Fruit fly (Drosophila melanogaster) whole organism, embryonic: ENCODE measurements around the gene Paf-AHalpha.

Experiments used
- CG10274 ChIP-seq: fragments of 200-800 bp; sonication (Bioruptor generic); optimal IDR thresholded peaks from 3 replicates; lab custom pipeline; 2017; ENCODE audit warnings: missing biosample characterization, mild to moderate bottlenecking, missing genetic modification characterization
- CG12236 ChIP-seq: fragments of 200-800 bp; sonication (Bioruptor generic); optimal IDR thresholded peaks from 2 replicates; lab custom pipeline; 2016; ENCODE audit warnings: missing biosample characterization, missing genetic modification characterization
- CG13424 ChIP-seq: fragments of 200-800 bp; sonication (Bioruptor generic); optimal IDR thresholded peaks from 2 replicates; lab custom pipeline; 2019; ENCODE audit warnings: missing biosample characterization, mild to moderate bottlenecking, missing genetic modification characterization, moderate library complexity
- CG14050 ChIP-seq: fragments of 200-800 bp; sonication (Bioruptor generic); IDR thresholded peaks from 3 replicates; pipeline ENCODE4 v1.3.6; 2022; ENCODE audit warnings: missing biosample characterization, missing genetic modification characterization
- CG17568 ChIP-seq: fragments of 200-800 bp; sonication (Bioruptor generic); optimal IDR thresholded peaks from 2 replicates; lab custom pipeline; 2018; ENCODE audit warnings: missing biosample characterization, mild to moderate bottlenecking, missing genetic modification characterization, moderate library complexity
- CG17612 ChIP-seq: fragments of 200-800 bp; sonication (Bioruptor generic); IDR thresholded peaks from 2 replicates; pipeline ENCODE4 v1.3.6; 2022; ENCODE audit warnings: missing biosample characterization, missing genetic modification characterization
- CG1832 ChIP-seq: fragments of 200-800 bp; sonication (Bioruptor generic); optimal IDR thresholded peaks from 2 replicates; lab custom pipeline; 2017; ENCODE audit warnings: missing biosample characterization, mild to moderate bottlenecking, missing genetic modification characterization, inconsistent platforms
- CG18619 ChIP-seq: fragments of 200-800 bp; sonication (Bioruptor generic); optimal IDR thresholded peaks from 3 replicates; lab custom pipeline; 2017; ENCODE audit warnings: missing biosample characterization, mild to moderate bottlenecking, missing genetic modification characterization
- CG30020 ChIP-seq: fragments of 200-800 bp; optimal IDR thresholded peaks from 2 replicates; lab custom pipeline; 2019; ENCODE audit warnings: missing biosample characterization, mild to moderate bottlenecking, missing genetic modification characterization, moderate library complexity
- CG32532 ChIP-seq: fragments of 200-800 bp; sonication (Bioruptor generic); IDR thresholded peaks from 2 replicates; pipeline ENCODE4 v1.3.6; 2022; ENCODE audit warnings: missing biosample characterization, missing genetic modification characterization
- CG32772 ChIP-seq: fragments of 200-800 bp; sonication (Bioruptor generic); IDR thresholded peaks from 2 replicates; pipeline ENCODE4 v1.3.6; 2022; ENCODE audit warnings: missing biosample characterization, missing genetic modification characterization
- CG3847 ChIP-seq: fragments of 200-800 bp; sonication (Bioruptor generic); IDR thresholded peaks from 2 replicates; pipeline ENCODE4 v1.3.6; 2022; ENCODE audit warnings: missing biosample characterization, missing genetic modification characterization
- CG4282 ChIP-seq: fragments of 200-800 bp; sonication (Bioruptor generic); optimal IDR thresholded peaks from 2 replicates; lab custom pipeline; 2016; ENCODE audit warnings: missing biosample characterization, missing genetic modification characterization
- CG4424 ChIP-seq: fragments of 200-800 bp; sonication (Bioruptor generic); optimal IDR thresholded peaks from 3 replicates; lab custom pipeline; 2016; ENCODE audit warnings: missing biosample characterization, missing genetic modification characterization
- CG5180 ChIP-seq: fragments of 200-800 bp; sonication (Bioruptor generic); optimal IDR thresholded peaks from 3 replicates; lab custom pipeline; 2017; ENCODE audit warnings: missing biosample characterization, missing genetic modification characterization, mild to moderate bottlenecking, moderate library complexity, missing genetic modification reagents
- Chrac-16 ChIP-seq: fragments of 200-800 bp; sonication (Bioruptor generic); optimal IDR thresholded peaks from 3 replicates; lab custom pipeline; 2016; ENCODE audit warnings: missing biosample characterization, missing genetic modification characterization
- D19B ChIP-seq: fragments of 200-800 bp; sonication (Bioruptor generic); optimal IDR thresholded peaks from 2 replicates; lab custom pipeline; 2017; ENCODE audit warnings: missing biosample characterization, mild to moderate bottlenecking, missing genetic modification characterization
- Doc3 ChIP-seq: fragments of 200-800 bp; sonication (Bioruptor generic); IDR thresholded peaks from 3 replicates; pipeline ENCODE4 v1.3.6; 2022; ENCODE audit warnings: missing biosample characterization, missing genetic modification characterization; ENCODE audit not compliant: partially characterized antibody
- Dref ChIP-seq: fragments of 200-800 bp; sonication (Bioruptor generic); IDR thresholded peaks from 2 replicates; pipeline ENCODE4 v1.3.6; 2022; ENCODE audit warnings: missing biosample characterization, missing genetic modification characterization
- Elba2 ChIP-seq: fragments of 200-800 bp; sonication (Bioruptor generic); optimal IDR thresholded peaks from 3 replicates; lab custom pipeline; 2016; ENCODE audit warnings: missing biosample characterization, missing genetic modification characterization
- Hey ChIP-seq: fragments of 200-800 bp; sonication (Bioruptor generic); optimal IDR thresholded peaks from 3 replicates; lab custom pipeline; 2018; ENCODE audit warnings: missing biosample characterization, mild to moderate bottlenecking, missing genetic modification characterization
- HmgD ChIP-seq: fragments of 200-800 bp; sonication (Bioruptor generic); optimal IDR thresholded peaks from 3 replicates; lab custom pipeline; 2016; ENCODE audit warnings: missing biosample characterization, missing genetic modification characterization
- Lpt ChIP-seq: fragments of >200 bp; optimal IDR thresholded peaks from 2 replicates; lab custom pipeline; 2018; ENCODE audit warnings: missing biosample characterization, missing genetic modification characterization
- Mes4 ChIP-seq: fragments of 200-800 bp; sonication (Bioruptor generic); optimal IDR thresholded peaks from 2 replicates; lab custom pipeline; 2016; ENCODE audit warnings: missing biosample characterization, missing genetic modification characterization
- Nf-YC ChIP-seq: fragments of 200-800 bp; optimal IDR thresholded peaks from 3 replicates; lab custom pipeline; 2019; ENCODE audit warnings: missing biosample characterization, mild to moderate bottlenecking, missing genetic modification characterization, moderate library complexity
- Opbp ChIP-seq: fragments of 200-800 bp; sonication (Bioruptor generic); IDR thresholded peaks from 3 replicates; pipeline ENCODE4 v1.3.6; 2022; ENCODE audit warnings: missing biosample characterization, missing genetic modification characterization; ENCODE audit not compliant: partially characterized antibody
- Optix ChIP-seq: fragments of 200-800 bp; sonication (Bioruptor generic); IDR thresholded peaks from 3 replicates; pipeline ENCODE4 v1.3.6; 2022; ENCODE audit warnings: missing biosample characterization, missing genetic modification characterization
- YL-1 ChIP-seq: fragments of 200-800 bp; sonication (Bioruptor generic); optimal IDR thresholded peaks from 3 replicates; lab custom pipeline; 2017; ENCODE audit warnings: missing biosample characterization, mild to moderate bottlenecking, missing genetic modification characterization
- abd-A ChIP-seq: fragments of 200-800 bp; sonication (Bioruptor generic); optimal IDR thresholded peaks from 3 replicates; lab custom pipeline; 2019; ENCODE audit warnings: missing biosample characterization, mild to moderate bottlenecking, missing genetic modification characterization, moderate library complexity
- ash1 ChIP-seq: fragments of 200-800 bp; sonication (Bioruptor generic); optimal IDR thresholded peaks from 2 replicates; lab custom pipeline; 2018; ENCODE audit warnings: missing biosample characterization, mild to moderate bottlenecking, missing genetic modification characterization
- ato ChIP-seq: fragments of 200-800 bp; sonication (Bioruptor generic); IDR thresholded peaks from 2 replicates; pipeline ENCODE4 v1.3.6; 2022; ENCODE audit warnings: missing biosample characterization, missing genetic modification characterization; ENCODE audit not compliant: partially characterized antibody
- bab2 ChIP-seq: fragments of 200-800 bp; sonication (Bioruptor generic); optimal IDR thresholded peaks from 2 replicates; lab custom pipeline; 2016; ENCODE audit warnings: missing biosample characterization, missing genetic modification characterization
- bigmax ChIP-seq: fragments of 200-800 bp; sonication (Bioruptor generic); optimal IDR thresholded peaks from 2 replicates; lab custom pipeline; 2018; ENCODE audit warnings: missing biosample characterization, mild to moderate bottlenecking, missing genetic modification characterization
- cato ChIP-seq: fragments of 200-800 bp; sonication (Bioruptor generic); optimal IDR thresholded peaks from 2 replicates; lab custom pipeline; 2016; ENCODE audit warnings: missing biosample characterization, missing genetic modification characterization, borderline replicate concordance
- chinmo ChIP-seq: fragments of 200-800 bp; sonication (Bioruptor generic); IDR thresholded peaks from 4 replicates; pipeline ENCODE4 v1.3.6; 2022; ENCODE audit warnings: missing biosample characterization, missing genetic modification characterization; ENCODE audit not compliant: partially characterized antibody
- ems ChIP-seq: fragments of 200-800 bp; sonication (Bioruptor generic); optimal IDR thresholded peaks from 3 replicates; lab custom pipeline; 2016; ENCODE audit warnings: missing biosample characterization, missing genetic modification characterization
- esg ChIP-seq: fragments of 200-800 bp; sonication (Bioruptor generic); conservative IDR thresholded peaks from 2 replicates; pipeline ENCODE4 v1.3.6; 2022; ENCODE audit warnings: missing biosample characterization, missing genetic modification characterization
- exex ChIP-seq: fragments of 200-800 bp; sonication (Bioruptor generic); optimal IDR thresholded peaks from 4 replicates; lab custom pipeline; 2018; ENCODE audit warnings: missing biosample characterization, mild to moderate bottlenecking, missing genetic modification characterization, moderate library complexity
- fd3F ChIP-seq: fragments of 200-800 bp; sonication (Bioruptor generic); optimal IDR thresholded peaks from 2 replicates; lab custom pipeline; 2018; ENCODE audit warnings: missing biosample characterization, mild to moderate bottlenecking, missing genetic modification characterization, moderate library complexity
- fd64A ChIP-seq: fragments of 200-800 bp; sonication (Bioruptor generic); optimal IDR thresholded peaks from 3 replicates; lab custom pipeline; 2018; ENCODE audit warnings: missing biosample characterization, mild to moderate bottlenecking, missing genetic modification characterization
- ham ChIP-seq: fragments of 200-800 bp; sonication (Bioruptor generic); IDR thresholded peaks from 2 replicates; pipeline ENCODE4 v1.3.6; 2022; ENCODE audit warnings: missing biosample characterization, missing genetic modification characterization
- insv ChIP-seq, 2 experiments: fragments of 200-800 bp; sonication (Bioruptor generic); optimal IDR thresholded peaks; 3 replicates each; lab custom pipeline; 2016 to 2018; ENCODE audit warnings: missing biosample characterization in 2 of 2, missing genetic modification characterization in 2 of 2
- kay ChIP-seq: fragments of 200-800 bp; sonication (Bioruptor generic); optimal IDR thresholded peaks from 2 replicates; lab custom pipeline; 2016; ENCODE audit warnings: missing biosample characterization, missing genetic modification characterization
- mld ChIP-seq: fragments of 200-800 bp; sonication (Bioruptor generic); IDR thresholded peaks from 3 replicates; pipeline ENCODE4 v1.3.6; 2022; ENCODE audit warnings: missing biosample characterization, missing genetic modification characterization; ENCODE audit not compliant: partially characterized antibody
- otp ChIP-seq: fragments of 200-800 bp; sonication (Bioruptor generic); IDR thresholded peaks from 3 replicates; pipeline ENCODE4, ENCODE4 v1.3.6; 2022; ENCODE audit warnings: missing biosample characterization, missing genetic modification characterization
- ro ChIP-seq: fragments of 200-800 bp; sonication (Bioruptor generic); IDR thresholded peaks from 2 replicates; pipeline ENCODE4 v1.3.6; 2022; ENCODE audit warnings: missing biosample characterization, missing genetic modification characterization
- sd ChIP-seq: fragments of 200-800 bp; sonication (Bioruptor generic); optimal IDR thresholded peaks from 3 replicates; lab custom pipeline; 2018; ENCODE audit warnings: missing biosample characterization, mild to moderate bottlenecking, missing genetic modification characterization, moderate library complexity
- so ChIP-seq: fragments of 200-800 bp; sonication (Bioruptor generic); IDR thresholded peaks from 3 replicates; pipeline ENCODE4 v1.3.6; 2022; ENCODE audit warnings: missing biosample characterization, missing genetic modification characterization
- ssp ChIP-seq: fragments of 200-800 bp; sonication (Bioruptor generic); IDR thresholded peaks from 2 replicates; pipeline ENCODE4 v1.3.6; 2022; ENCODE audit warnings: missing biosample characterization, missing genetic modification characterization
- sug ChIP-seq: fragments of 200-800 bp; optimal IDR thresholded peaks from 2 replicates; lab custom pipeline; 2019; ENCODE audit warnings: missing biosample characterization, mild to moderate bottlenecking, missing genetic modification characterization, moderate library complexity
- vnd ChIP-seq: fragments of 200-800 bp; sonication (Bioruptor generic); IDR thresholded peaks from 3 replicates; pipeline ENCODE4 v1.3.6; 2022; ENCODE audit warnings: missing biosample characterization, missing genetic modification characterization; ENCODE audit not compliant: partially characterized antibody

Gene Paf-AHalpha

DNA sequence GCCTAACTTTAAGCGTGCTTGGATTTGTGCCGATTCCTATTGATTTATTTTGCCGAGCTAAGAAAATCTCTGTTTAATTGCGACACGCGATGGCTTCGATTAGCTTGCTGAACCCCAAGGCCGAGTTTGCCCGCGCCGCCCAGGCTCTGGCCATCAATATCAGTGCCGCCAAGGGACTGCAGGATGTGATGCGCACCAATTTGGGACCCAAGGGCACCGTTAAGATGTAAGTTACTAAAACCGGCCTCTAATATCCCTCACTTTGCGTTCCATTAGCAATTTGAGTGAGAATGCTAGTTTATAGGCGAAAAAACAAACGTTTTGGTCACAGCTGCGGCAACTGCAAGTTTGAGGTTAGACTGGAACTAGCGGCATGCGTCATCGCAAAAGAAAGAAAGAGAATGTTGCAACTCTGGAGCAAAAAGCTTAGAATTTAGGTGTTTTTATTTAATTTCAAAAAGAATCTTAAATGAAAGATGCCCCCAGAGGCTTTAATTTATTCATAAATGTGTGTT is 38.6 kb downstream of the Paf-AHalpha start (continued):
- TF ChIP-seq fd3F (GFP tag; lab: Kevin White, UChicago) = no peak
- no peak for TF ChIP-seq CG4282 (GFP tag; lab: Kevin White, UChicago)
- no peak for TF ChIP-seq ham (GFP tag; lab: Robert Waterston, UW)
- no peak for TF ChIP-seq sd
- TF ChIP-seq ro (GFP tag; lab: Robert Waterston, UW) = no peak
- TF ChIP-seq YL-1 (GFP tag; lab: Kevin White, UChicago) = peak; percentile 49
- TF ChIP-seq HmgD = no peak
- peak; percentile 69 for TF ChIP-seq Elba2 (GFP tag; lab: Kevin White, UChicago)
- no peak for TF ChIP-seq chinmo (GFP tag; lab: Robert Waterston, UW)
- no peak for TF ChIP-seq CG1832 (GFP tag; lab: Kevin White, UChicago)
- no peak for TF ChIP-seq sug
- TF ChIP-seq Lpt = no peak
- no peak for TF ChIP-seq ssp (GFP tag; lab: Robert Waterston, UW)
- 0 out of 3 replicates have a peak, but pooled peaks have one; percentile 23 for TF ChIP-seq mld (GFP tag; lab: Robert Waterston, UW)
- TF ChIP-seq CG12236 (GFP tag; lab: Kevin White, UChicago) = no peak
- TF ChIP-seq CG17568 = no peak
- no peak for TF ChIP-seq D19B (GFP tag; lab: Kevin White, UChicago)
- no peak for TF ChIP-seq CG13424
- no peak for TF ChIP-seq Doc3 (GFP tag; lab: Robert Waterston, UW)
- TF ChIP-seq CG10274 (GFP tag; lab: Kevin White, UChicago) = no peak
- no peak for TF ChIP-seq fd64A (GFP tag; lab: Kevin White, UChicago)
- no peak for TF ChIP-seq CG17612 (GFP tag; lab: Robert Waterston, UW)
- TF ChIP-seq cato = no peak
- TF ChIP-seq otp (GFP tag; lab: Robert Waterston, UW) = no peak
- no peak for TF ChIP-seq CG30020 (tag; lab: Kevin White, UChicago)
- no peak for TF ChIP-seq Chrac-16
- TF ChIP-seq Nf-YC (tag; lab: Kevin White, UChicago) = no peak
- no peak for TF ChIP-seq CG32772 (GFP tag; lab: Robert Waterston, UW)
- no peak for TF ChIP-seq ems (GFP tag; lab: Kevin White, UChicago)
- TF ChIP-seq kay (GFP tag; lab: Kevin White, UChicago) = peak; percentile 76
- TF ChIP-seq Opbp (GFP tag; lab: Robert Waterston, UW) = peak; percentile 19; the same call in 1 of the 3 replicates
- no peak for TF ChIP-seq Mes4 (GFP tag; lab: Kevin White, UChicago)
- no peak for TF ChIP-seq CG5180 (GFP tag; lab: Kevin White, UChicago)
- no peak for TF ChIP-seq abd-A (tag; lab: Kevin White, UChicago)
- no peak for TF ChIP-seq vnd (GFP tag; lab: Robert Waterston, UW)
- no peak for TF ChIP-seq CG14050 (GFP tag; lab: Robert Waterston, UW)
- TF ChIP-seq exex (tag; lab: Kevin White, UChicago) = no peak
- TF ChIP-seq Dref (GFP tag; lab: Robert Waterston, UW) = no peak
- no peak for TF ChIP-seq esg (GFP tag; lab: Robert Waterston, UW)
- TF ChIP-seq ash1 (GFP tag; lab: Kevin White, UChicago) = no peak
- TF ChIP-seq so (GFP tag; lab: Robert Waterston, UW) = no peak
- TF ChIP-seq bigmax = peak; percentile 96
- no peak for TF ChIP-seq insv (GFP tag; optimal IDR thresholded peaks at IDR 0.05; lab: Kevin White, UChicago)
- TF ChIP-seq bab2 = no peak
- no peak for TF ChIP-seq Hey (tag; lab: Kevin White, UChicago)
- no peak for TF ChIP-seq Optix (GFP tag; lab: Robert Waterston, UW)
- TF ChIP-seq CG3847 (GFP tag; lab: Robert Waterston, UW) = no peak
- TF ChIP-seq ato (GFP tag; lab: Robert Waterston, UW) = no peak
- no peak for TF ChIP-seq CG18619 (GFP tag; lab: Kevin White, UChicago)
- no peak for TF ChIP-seq CG4424 (GFP tag; lab: Kevin White, UChicago)
- TF ChIP-seq CG32532 (GFP tag; lab: Robert Waterston, UW) = no peak
